Worm (Caenorhabditis elegans): ENCODE results near the gene Y72A10A.1.

The Y72A10A.1 gene

ce11 chrX:6160427-6160826, 22.3 kb upstream of the Y72A10A.1 start, which contains the start of gene odd-2:
Gene odd-2, minus strand, starts transcription at chrX:6160527.
- TF ChIP-seq ces-1 (GFP tag; optimal IDR thresholded peaks at IDR 0.05) (no peak), drap-1 (GFP tag; optimal IDR thresholded peaks at IDR 0.05) (no peak), snpc-4 (tag; optimal IDR thresholded peaks at IDR 0.05) (no peak), pha-4 (tag; optimal IDR thresholded peaks at IDR 0.05) (no peak), zip-8 (tag; optimal IDR thresholded peaks at IDR 0.05) (no peak), ztf-11 (tag; optimal IDR thresholded peaks at IDR 0.05) (no peak), sptf-1 (tag; optimal IDR thresholded peaks at IDR 0.05) (no peak), nhr-76 (tag; optimal IDR thresholded peaks at IDR 0.05) (no peak), lin-13 (tag; optimal IDR thresholded peaks at IDR 0.05) (no peak), unc-120 (tag; optimal IDR thresholded peaks at IDR 0.05; ENCODE audit: poor library complexity, severe bottlenecking) (no peak), ceh-39 (tag; optimal IDR thresholded peaks at IDR 0.05) (no peak), lsy-2 (tag; optimal IDR thresholded peaks at IDR 0.05) (no peak), nhr-28 (tag; optimal IDR thresholded peaks at IDR 0.05) (no peak), flh-1 (GFP tag; optimal IDR thresholded peaks at IDR 0.05) (no peak), nhr-237 (tag; optimal IDR thresholded peaks at IDR 0.05) (no peak), hlh-1 (tag; optimal IDR thresholded peaks at IDR 0.05) (no peak), ceh-83 (GFP tag; optimal IDR thresholded peaks at IDR 0.05) (no peak), M03D4.4 (tag; optimal IDR thresholded peaks at IDR 0.05) (no peak)

ce11 chrX:6159562-6159961, 21.4 kb upstream of the Y72A10A.1 start:
- TF ChIP-seq ceh-83 (GFP tag; optimal IDR thresholded peaks at IDR 0.05): no peak
- TF ChIP-seq ham-2 (GFP tag; optimal IDR thresholded peaks at IDR 0.05): no peak
- TF ChIP-seq hlh-1 (tag; optimal IDR thresholded peaks at IDR 0.05): no peak
- no peak for TF ChIP-seq tbx-8 (GFP tag; optimal IDR thresholded peaks at IDR 0.05)
- TF ChIP-seq unc-62 (GFP tag; optimal IDR thresholded peaks at IDR 0.05): no peak
- TF ChIP-seq ceh-39 (tag; optimal IDR thresholded peaks at IDR 0.05): no peak
- TF ChIP-seq sem-2 (GFP tag; optimal IDR thresholded peaks at IDR 0.05): no peak
- no peak for TF ChIP-seq blmp-1 (tag; optimal IDR thresholded peaks at IDR 0.05)
- TF ChIP-seq mep-1 (tag; optimal IDR thresholded peaks at IDR 0.05): no peak

DNA sequence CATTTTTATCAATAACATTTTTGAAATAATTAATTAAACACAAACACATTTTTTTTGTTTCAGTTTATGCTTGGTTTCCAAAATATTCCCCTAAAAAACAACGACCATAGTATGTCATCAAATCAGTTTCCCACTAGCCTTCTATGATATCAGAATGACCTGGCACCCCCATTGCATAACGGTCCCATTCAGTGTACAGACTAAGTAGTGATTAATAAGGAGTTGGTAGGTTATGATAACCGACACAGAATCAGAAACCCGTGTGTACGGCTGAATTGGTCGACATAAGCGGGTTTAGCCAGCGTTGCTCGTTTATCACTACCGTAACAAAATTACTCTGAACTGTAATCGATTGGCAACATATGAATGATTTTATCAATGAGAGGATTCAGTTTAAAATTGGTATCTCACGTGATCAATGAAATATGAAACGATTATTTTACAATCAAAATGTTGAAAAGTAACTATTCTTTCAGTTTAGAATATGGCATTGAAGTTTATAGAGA, 19.3 kb upstream of the Y72A10A.1 start:
- TF ChIP-seq drap-1 (GFP tag; optimal IDR thresholded peaks at IDR 0.05) (no peak), unc-62 (GFP tag; optimal IDR thresholded peaks at IDR 0.05) (no peak), nhr-28 (tag; optimal IDR thresholded peaks at IDR 0.05) (no peak), ceh-43 (GFP tag; optimal IDR thresholded peaks at IDR 0.05) (no peak), mab-5 (tag; optimal IDR thresholded peaks at IDR 0.05) (no peak), cnd-1 (tag; optimal IDR thresholded peaks at IDR 0.05) (no peak), mls-2 (tag; optimal IDR thresholded peaks at IDR 0.05) (no peak), blmp-1 (tag; optimal IDR thresholded peaks at IDR 0.05) (no peak), flh-1 (GFP tag; optimal IDR thresholded peaks at IDR 0.05) (no peak), zip-8 (tag; optimal IDR thresholded peaks at IDR 0.05) (no peak), sptf-1 (tag; optimal IDR thresholded peaks at IDR 0.05) (no peak), nhr-12 (tag; optimal IDR thresholded peaks at IDR 0.05) (no peak), ces-1 (GFP tag; optimal IDR thresholded peaks at IDR 0.05) (no peak), tbx-8 (GFP tag; optimal IDR thresholded peaks at IDR 0.05) (no peak), hlh-1 (tag; optimal IDR thresholded peaks at IDR 0.05) (no peak), M03D4.4 (tag; optimal IDR thresholded peaks at IDR 0.05) (no peak), ceh-83 (GFP tag; optimal IDR thresholded peaks at IDR 0.05) (no peak), bed-3 (GFP tag; optimal IDR thresholded peaks at IDR 0.05) (no peak), sem-2 (GFP tag; optimal IDR thresholded peaks at IDR 0.05) (no peak)

DNA sequence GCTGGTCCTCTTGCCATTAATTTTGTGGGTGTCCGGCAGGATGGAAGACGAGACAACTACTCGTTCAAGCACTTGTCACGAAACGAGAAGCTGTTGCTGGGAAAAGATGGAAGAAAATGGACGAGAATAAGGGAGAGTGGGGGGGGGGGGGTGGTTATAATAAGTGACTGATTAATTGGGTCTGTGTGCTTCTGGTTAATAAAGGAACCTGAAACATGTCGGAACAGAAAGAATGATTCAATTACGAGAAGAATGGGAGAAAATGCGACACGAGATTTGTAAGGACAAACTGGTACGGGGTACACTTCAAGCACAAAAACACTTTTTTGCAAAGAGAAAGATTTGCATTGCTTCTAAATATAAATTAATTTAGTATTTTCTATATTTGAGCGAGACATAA, 17.3 kb upstream of the Y72A10A.1 start:
- TF ChIP-seq elt-1 (tag; optimal IDR thresholded peaks at IDR 0.05; ENCODE audit: borderline replicate concordance, insufficient read depth): no peak
- TF ChIP-seq ces-1 (GFP tag; optimal IDR thresholded peaks at IDR 0.05): peak; percentile 85

DNA sequence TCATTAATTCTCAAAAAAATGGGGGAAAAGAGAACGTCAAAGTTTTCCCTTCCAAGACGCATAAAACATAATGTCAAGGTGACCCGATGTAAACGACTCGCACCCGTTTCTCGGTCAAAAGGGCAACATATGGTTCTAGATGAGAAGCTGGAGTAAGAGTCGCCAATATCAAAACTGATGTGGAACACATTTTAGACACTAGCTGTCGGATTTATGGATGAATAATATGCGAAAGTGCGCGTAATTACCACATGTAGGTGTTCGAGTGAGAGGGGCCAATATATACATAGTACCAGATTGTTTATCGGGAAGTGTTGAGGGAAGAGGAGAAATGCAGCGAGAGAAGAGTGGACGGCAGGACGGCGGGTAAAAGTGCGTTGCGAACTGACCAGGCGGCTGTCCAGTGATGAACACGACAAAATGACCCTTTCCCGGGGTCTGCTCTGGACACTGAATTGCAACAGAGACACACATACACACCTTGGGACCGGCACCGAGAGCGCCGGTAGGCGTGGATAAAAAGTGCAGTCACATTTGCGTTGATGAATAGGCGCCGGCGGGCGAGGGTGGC, 12.9 kb upstream of the Y72A10A.1 start:
- TF ChIP-seq unc-120 (tag; optimal IDR thresholded peaks at IDR 0.05; ENCODE audit: poor library complexity, severe bottlenecking): peak; percentile 51
- TF ChIP-seq elt-3 (tag; optimal IDR thresholded peaks at IDR 0.05): no peak
- peak; percentile 37 for TF ChIP-seq mls-2 (tag; optimal IDR thresholded peaks at IDR 0.05)
- TF ChIP-seq ham-2 (GFP tag; optimal IDR thresholded peaks at IDR 0.05): no peak
- TF ChIP-seq nhr-237 (tag; optimal IDR thresholded peaks at IDR 0.05): no peak
- TF ChIP-seq elt-1 (tag; optimal IDR thresholded peaks at IDR 0.05; ENCODE audit: borderline replicate concordance, insufficient read depth): no peak
- TF ChIP-seq sptf-1 (tag; optimal IDR thresholded peaks at IDR 0.05): peak; percentile 15
- peak; percentile 2 for TF ChIP-seq unc-62 (GFP tag; optimal IDR thresholded peaks at IDR 0.05)
- TF ChIP-seq lin-13 (tag; optimal IDR thresholded peaks at IDR 0.05): no peak
- no peak for TF ChIP-seq drap-1 (GFP tag; optimal IDR thresholded peaks at IDR 0.05)
- no peak for TF ChIP-seq sem-2 (GFP tag; optimal IDR thresholded peaks at IDR 0.05)
- TF ChIP-seq nhr-76 (tag; optimal IDR thresholded peaks at IDR 0.05): no peak
- TF ChIP-seq nhr-28 (tag; optimal IDR thresholded peaks at IDR 0.05): no peak
- no peak for TF ChIP-seq ztf-11 (tag; optimal IDR thresholded peaks at IDR 0.05)
- TF ChIP-seq nhr-12 (tag; optimal IDR thresholded peaks at IDR 0.05): no peak
- TF ChIP-seq blmp-1 (tag; optimal IDR thresholded peaks at IDR 0.05): no peak
- TF ChIP-seq hlh-1 (tag; optimal IDR thresholded peaks at IDR 0.05): peak; percentile 75
- TF ChIP-seq bed-3 (GFP tag; optimal IDR thresholded peaks at IDR 0.05): no peak
- no peak for TF ChIP-seq M03D4.4 (tag; optimal IDR thresholded peaks at IDR 0.05)
- TF ChIP-seq pha-4 (tag; optimal IDR thresholded peaks at IDR 0.05): no peak
- no peak for TF ChIP-seq tbx-8 (GFP tag; optimal IDR thresholded peaks at IDR 0.05)
- no peak for TF ChIP-seq zip-8 (tag; optimal IDR thresholded peaks at IDR 0.05)
- TF ChIP-seq lsy-2 (tag; optimal IDR thresholded peaks at IDR 0.05): no peak
- TF ChIP-seq ceh-39 (tag; optimal IDR thresholded peaks at IDR 0.05): no peak
- TF ChIP-seq nhr-2 (tag; optimal IDR thresholded peaks at IDR 0.05): peak; percentile 47
- no peak for TF ChIP-seq mab-5 (tag; optimal IDR thresholded peaks at IDR 0.05)
- no peak for TF ChIP-seq ceh-83 (GFP tag; optimal IDR thresholded peaks at IDR 0.05)
